Worm (Caenorhabditis elegans) whole organism, L4 larva: ENCODE measurements around the gene ZK154.6.

Experiments
- F10B5.3 ChIP-seq: sonication (generic microtip); optimal IDR thresholded peaks from 2 replicates; lab custom pipeline; 2016; ENCODE audit warnings: mild to moderate bottlenecking, missing genetic modification characterization, missing compliant biosample characterization
- T20F7.1 ChIP-seq: fragments of 200-800 bp; sonication (Bioruptor generic); optimal IDR thresholded peaks from 2 replicates; lab custom pipeline; 2018; ENCODE audit warnings: mild to moderate bottlenecking, missing genetic modification characterization, missing compliant biosample characterization
- Y75B8A.6 ChIP-seq: fragments of 200-800 bp; sonication (Bioruptor generic); IDR thresholded peaks from 2 replicates; pipeline ENCODE4 v1.3.6; 2022; ENCODE audit warnings: missing genetic modification reagents, missing genetic modification characterization, missing compliant biosample characterization
- ZK337.2 ChIP-seq: fragments of 200-800 bp; sonication (Bioruptor generic); IDR thresholded peaks from 2 replicates; pipeline ENCODE4 v1.3.6; 2022; ENCODE audit warnings: missing genetic modification reagents, missing genetic modification characterization, missing compliant biosample characterization
- ZK546.5 ChIP-seq, 2 experiments: sonication (generic microtip); optimal IDR thresholded peaks; 2 replicates each; lab custom pipeline; 2017; ENCODE audit warnings: missing biosample characterization in 2 of 2, missing genetic modification characterization in 2 of 2
- aha-1 ChIP-seq: fragments of 150-350 bp; peaks from one replicate; lab custom pipeline; 2014; ENCODE audit warnings: missing biosample characterization, missing genetic modification characterization
- aly-2 ChIP-seq: sonication (generic microtip); optimal IDR thresholded peaks from 2 replicates; lab custom pipeline; 2018; ENCODE audit warnings: missing biosample characterization, missing genetic modification characterization
- ceh-20 ChIP-seq: fragments of 200-800 bp; sonication (Bioruptor generic); IDR thresholded peaks from 2 replicates; pipeline ENCODE4 v1.3.6; 2022; ENCODE audit warnings: missing genetic modification reagents, missing genetic modification characterization, missing compliant biosample characterization
- ceh-82 ChIP-seq: sonication (generic microtip); optimal IDR thresholded peaks from 2 replicates; lab custom pipeline; 2017; ENCODE audit warnings: missing biosample characterization, missing genetic modification characterization
- daf-16 ChIP-seq, 3 experiments: sonication (generic microtip); optimal IDR thresholded peaks; 2 replicates each; lab custom pipeline; 2016 to 2017; ENCODE audit warnings: missing genetic modification characterization in 3 of 3, missing genetic modification reagents in 3 of 3, mild to moderate bottlenecking in 2 of 3, missing compliant biosample characterization in 2 of 3, missing biosample characterization in 1 of 3, moderate library complexity in 1 of 3
- daf-19 ChIP-seq: fragments of 200-800 bp; sonication (Bioruptor generic); conservative IDR thresholded peaks from 2 replicates; pipeline ENCODE4 v1.3.6; 2022; ENCODE audit warnings: missing genetic modification characterization, missing compliant biosample characterization
- daf-8 ChIP-seq: fragments of 200-800 bp; sonication (Bioruptor generic); IDR thresholded peaks from 2 replicates; pipeline ENCODE4 v1.3.6; 2022; ENCODE audit warnings: missing genetic modification characterization, missing compliant biosample characterization
- dpl-1 ChIP-seq: fragments of 150-350 bp; optimal IDR thresholded peaks from 2 replicates; lab custom pipeline; 2014; ENCODE audit warnings: missing biosample characterization, missing genetic modification reagents, missing genetic modification characterization
- duxl-1 ChIP-seq: sonication (generic microtip); optimal IDR thresholded peaks from 2 replicates; lab custom pipeline; 2016; ENCODE audit warnings: mild to moderate bottlenecking, missing genetic modification characterization, moderate library complexity, missing compliant biosample characterization; ENCODE audit not compliant: poor library complexity
- dve-1 ChIP-seq: sonication (generic microtip); optimal IDR thresholded peaks from 2 replicates; lab custom pipeline; 2017; ENCODE audit warnings: antibody characterized with exemption, mild to moderate bottlenecking, missing genetic modification characterization, missing compliant biosample characterization; ENCODE audit not compliant: insufficient read depth
- fkh-10 ChIP-seq: fragments of 150-350 bp; optimal IDR thresholded peaks from 2 replicates; lab custom pipeline; 2014; ENCODE audit warnings: missing biosample characterization, missing genetic modification reagents, missing genetic modification characterization
- fos-1 ChIP-seq: fragments of 150-350 bp; optimal IDR thresholded peaks from 2 replicates; lab custom pipeline; 2014; ENCODE audit warnings: missing biosample characterization, missing genetic modification characterization
- hif-1 ChIP-seq, 2 experiments: sonication (generic microtip); optimal IDR thresholded peaks; 2 replicates each; lab custom pipeline; 2016 to 2017; ENCODE audit warnings: missing compliant biosample characterization in 2 of 2, missing genetic modification characterization in 2 of 2, missing genetic modification reagents in 2 of 2, missing genotype in 2 of 2, mild to moderate bottlenecking in 1 of 2
- hlh-11 ChIP-seq: fragments of 200-800 bp; sonication (Bioruptor generic); optimal IDR thresholded peaks from 2 replicates; lab custom pipeline; 2018; ENCODE audit warnings: mild to moderate bottlenecking, missing genetic modification characterization, missing compliant biosample characterization
- hlh-30 ChIP-seq: sonication (generic microtip); optimal IDR thresholded peaks from 2 replicates; lab custom pipeline; 2017; ENCODE audit warnings: antibody characterized with exemption, mild to moderate bottlenecking, missing genetic modification characterization, missing compliant biosample characterization; ENCODE audit not compliant: insufficient read depth
- hmg-1.1 ChIP-seq: fragments of 200-800 bp; sonication (Bioruptor generic); IDR thresholded peaks from 2 replicates; pipeline ENCODE4 v1.3.6; 2022; ENCODE audit warnings: missing genetic modification reagents, missing genetic modification characterization, missing compliant biosample characterization
- lim-7 ChIP-seq: fragments of 200-800 bp; sonication (Bioruptor generic); IDR thresholded peaks from 2 replicates; pipeline ENCODE4 v1.3.6; 2022; ENCODE audit warnings: missing genetic modification characterization, missing compliant biosample characterization
- lin-13 ChIP-seq: fragments of 150-350 bp; optimal IDR thresholded peaks from 2 replicates; lab custom pipeline; 2014; ENCODE audit warnings: missing biosample characterization, missing genetic modification reagents, missing genetic modification characterization
- lsy-2 ChIP-seq, 2 experiments: fragments of 150-350 bp in 1 of 2; sonication (generic microtip) in 1 of 2; optimal IDR thresholded peaks; 2 replicates each; lab custom pipeline; 2014 to 2017; ENCODE audit warnings: missing biosample characterization in 2 of 2, missing genetic modification characterization in 2 of 2
- madf-9 ChIP-seq: fragments of 200-800 bp; sonication (Bioruptor generic); conservative IDR thresholded peaks from 2 replicates; pipeline ENCODE4 v1.3.6; 2022; ENCODE audit warnings: missing genetic modification reagents, missing genetic modification characterization, missing compliant biosample characterization
- mdl-1 ChIP-seq, 2 experiments: fragments of 150-350 bp in 1 of 2; sonication (generic microtip) in 1 of 2; optimal IDR thresholded peaks; 2 replicates each; lab custom pipeline; 2014 to 2017; ENCODE audit warnings: missing biosample characterization in 2 of 2, missing genetic modification characterization in 2 of 2
- mep-1 ChIP-seq: fragments of 150-350 bp; sonication (generic microtip); optimal IDR thresholded peaks from 3 replicates; lab custom pipeline; 2014; ENCODE audit warnings: missing biosample characterization, missing genetic modification characterization
- mes-2 ChIP-seq: sonication (generic microtip); optimal IDR thresholded peaks from 2 replicates; lab custom pipeline; 2016; ENCODE audit warnings: missing genotype, mild to moderate bottlenecking, missing genetic modification characterization, missing compliant biosample characterization; ENCODE audit not compliant: poor library complexity, severe bottlenecking
- nhr-102 ChIP-seq: sonication (generic microtip); optimal IDR thresholded peaks from 2 replicates; lab custom pipeline; 2016; ENCODE audit warnings: mild to moderate bottlenecking, missing genetic modification characterization, moderate library complexity, missing compliant biosample characterization
- nhr-11 ChIP-seq: fragments of 150-350 bp; optimal IDR thresholded peaks from 2 replicates; lab custom pipeline; 2014; ENCODE audit warnings: missing biosample characterization, missing genetic modification characterization
- nhr-28 ChIP-seq: fragments of 150-350 bp; optimal IDR thresholded peaks from 2 replicates; lab custom pipeline; 2014; ENCODE audit warnings: missing biosample characterization, missing genetic modification characterization
- nhr-77 ChIP-seq: fragments of 150-350 bp; optimal IDR thresholded peaks from 2 replicates; lab custom pipeline; 2014; ENCODE audit warnings: missing biosample characterization, missing genetic modification characterization
- pha-4 ChIP-seq, 2 experiments: fragments of 150-350 bp in 1 of 2; fragments of 200-800 bp in 1 of 2; sonication (Bioruptor generic) in 1 of 2; IDR thresholded peaks in 1 of 2; optimal IDR thresholded peaks in 1 of 2; 2 replicates each; pipeline versions ENCODE4 v1.3.6 to Lab custom; 2014 to 2022; ENCODE audit warnings: missing genetic modification characterization in 2 of 2, missing genetic modification reagents in 2 of 2, missing biosample characterization in 1 of 2, missing compliant biosample characterization in 1 of 2
- php-3 ChIP-seq: fragments of 200-800 bp; sonication (Bioruptor generic); IDR thresholded peaks from 2 replicates; pipeline ENCODE4 v1.3.6; 2022; ENCODE audit warnings: missing genetic modification reagents, missing genetic modification characterization, missing compliant biosample characterization
- pqm-1 ChIP-seq: sonication (generic microtip); optimal IDR thresholded peaks from 2 replicates; lab custom pipeline; 2017; ENCODE audit warnings: missing biosample characterization, missing genetic modification characterization
- rbr-2 ChIP-seq: sonication (generic microtip); optimal IDR thresholded peaks from 2 replicates; lab custom pipeline; 2016; ENCODE audit warnings: missing genotype, missing genetic modification characterization, missing compliant biosample characterization
- set-16 ChIP-seq: fragments of 200-800 bp; sonication (Bioruptor generic); IDR thresholded peaks from 2 replicates; pipeline ENCODE4 v1.3.6; 2022; ENCODE audit warnings: missing genetic modification reagents, missing genetic modification characterization, missing compliant biosample characterization
- skn-1 ChIP-seq: fragments of 150-350 bp; optimal IDR thresholded peaks from 2 replicates; lab custom pipeline; 2014; ENCODE audit warnings: missing biosample characterization, missing genetic modification characterization
- snpc-4 ChIP-seq: fragments of 150-350 bp; optimal IDR thresholded peaks from 2 replicates; lab custom pipeline; 2014; ENCODE audit warnings: missing biosample characterization, missing genetic modification characterization
- unc-39 ChIP-seq: sonication (generic microtip); optimal IDR thresholded peaks from 2 replicates; lab custom pipeline; 2017; ENCODE audit warnings: missing biosample characterization, missing genetic modification characterization
- vab-7 ChIP-seq: fragments of 200-800 bp; sonication (Bioruptor generic); IDR thresholded peaks from 2 replicates; pipeline ENCODE4 v1.3.6; 2022; ENCODE audit warnings: missing genetic modification reagents, missing genetic modification characterization, missing compliant biosample characterization
- zip-2 ChIP-seq: fragments of 150-350 bp; optimal IDR thresholded peaks from 2 replicates; lab custom pipeline; 2014; ENCODE audit warnings: missing biosample characterization, missing genetic modification characterization
- ztf-7 ChIP-seq: fragments of 150-350 bp; optimal IDR thresholded peaks from 2 replicates; lab custom pipeline; 2014; ENCODE audit warnings: missing biosample characterization, missing genetic modification characterization

The ZK154.6 gene

DNA sequence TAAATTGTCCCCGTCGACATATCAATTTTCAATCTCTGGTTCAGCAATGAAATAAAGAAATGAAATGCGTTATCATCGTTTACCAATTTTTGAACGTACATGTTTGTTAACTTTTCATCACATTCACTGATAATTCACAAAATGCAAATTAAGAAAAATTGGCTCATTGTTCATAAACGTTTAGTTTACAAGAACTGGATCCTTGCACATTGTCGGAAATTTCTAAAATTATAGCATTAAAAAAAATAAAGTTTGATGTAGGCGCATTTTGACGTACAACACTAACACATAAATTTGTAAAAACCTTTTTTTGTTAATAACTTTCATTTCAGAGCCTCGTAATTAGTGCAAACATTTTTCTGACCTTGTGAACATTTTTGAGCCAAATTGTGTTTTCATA lies 6.3 kb upstream of the ZK154.6 start, which contains the start of gene gpx-7:
Gene gpx-7, minus strand, starts transcription at position 101 of the 400 bp plus-strand sequence.
- TF ChIP-seq daf-16 (GFP tag; optimal IDR thresholded peaks at IDR 0.05; lab: Kevin White, UChicago) (no peak), daf-16 (tag; optimal IDR thresholded peaks at IDR 0.05; lab: Kevin White, UChicago) (peak; percentile 50), nhr-28 (tag; lab: Kevin White, UChicago) (peak; percentile 19), snpc-4 (tag; lab: Kevin White, UChicago) (no peak), dve-1 (tag; lab: Kevin White, UChicago) (peak; percentile 28), php-3 (GFP tag; lab: Robert Waterston, UW) (0 out of 2 replicates have a peak, but pooled peaks have one; percentile 27), aly-2 (no peak), pqm-1 (tag; lab: Kevin White, UChicago) (peak; percentile 38)

DNA sequence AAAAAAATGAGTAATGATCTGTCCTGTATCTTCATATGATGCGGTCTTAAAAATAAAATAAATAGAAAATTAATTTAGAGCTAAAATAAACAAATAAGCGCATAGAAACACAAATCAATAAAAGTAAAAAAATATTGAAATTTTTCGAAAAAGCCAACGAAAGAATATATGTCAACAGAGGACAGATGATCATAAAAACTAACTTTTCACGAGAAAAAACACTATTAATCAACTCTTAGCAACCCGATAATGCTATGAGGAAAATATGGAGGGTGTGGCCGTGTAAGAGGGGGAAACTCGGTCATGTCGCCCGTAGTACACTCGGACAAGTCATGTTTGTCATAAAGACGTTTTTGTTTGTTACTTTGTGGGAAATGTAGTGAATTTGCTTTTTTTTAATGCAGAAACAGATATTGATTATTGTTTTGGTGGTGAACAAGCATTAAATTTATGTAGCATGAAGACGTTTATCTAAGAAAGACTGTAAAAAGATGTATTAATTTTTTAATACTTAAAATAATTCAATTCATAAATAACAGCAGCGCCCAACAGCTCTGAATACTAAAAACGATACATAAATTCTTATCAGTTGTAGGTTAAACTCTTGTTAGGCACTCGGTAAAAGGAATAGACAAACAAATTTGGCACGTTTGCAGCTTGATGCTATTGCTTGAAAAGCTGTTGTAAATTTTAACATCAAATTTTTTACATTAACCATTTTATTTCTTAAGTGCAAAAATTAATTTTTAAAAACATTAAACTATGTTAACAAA lies 5.1 kb upstream of the ZK154.6 start, which contains the start of gene adm-4:
Gene adm-4, minus strand, starts transcription at position 51 of the 773 bp plus-strand sequence.
- TF ChIP-seq aha-1 (tag; lab: Kevin White, UChicago): peak; percentile 27
- TF ChIP-seq mep-1: peak; percentile 36
- TF ChIP-seq duxl-1 (tag; lab: Kevin White, UChicago): peak; percentile 15
- no peak for TF ChIP-seq daf-19 (GFP tag; lab: Robert Waterston, UW)
- TF ChIP-seq nhr-28 (tag; lab: Kevin White, UChicago): peak; percentile 15
- no peak for TF ChIP-seq fos-1 (tag; lab: Kevin White, UChicago)
- TF ChIP-seq dpl-1 (GFP tag; lab: Kevin White, UChicago): peak; percentile 15
- no peak for TF ChIP-seq lin-13 (GFP tag; lab: Kevin White, UChicago)
- TF ChIP-seq ztf-7: peak; percentile 36
- TF ChIP-seq mdl-1 (tag; optimal IDR thresholded peaks at IDR 0.05; lab: Kevin White, UChicago): no peak
- peak; percentile 27 for TF ChIP-seq hlh-30 (tag; lab: Kevin White, UChicago)
- peak; percentile 39 for TF ChIP-seq rbr-2
- no peak for TF ChIP-seq zip-2 (tag; lab: Kevin White, UChicago)
- TF ChIP-seq lsy-2 (tag; optimal IDR thresholded peaks at IDR 0.05; lab: Kevin White, UChicago): no peak
- TF ChIP-seq nhr-77 (tag; lab: Kevin White, UChicago): no peak
- peak in 1 of 2 experiments; percentile 79 for TF ChIP-seq hif-1 (tag; optimal IDR thresholded peaks at IDR 0.05; lab: Kevin White, UChicago)
- peak; percentile 97 for TF ChIP-seq mes-2 (tag; lab: Kevin White, UChicago)
- no peak for TF ChIP-seq daf-16 (GFP tag; optimal IDR thresholded peaks at IDR 0.05; lab: Kevin White, UChicago)
- peak; percentile 73 for TF ChIP-seq daf-16 (tag; optimal IDR thresholded peaks at IDR 0.05; lab: Kevin White, UChicago)
- TF ChIP-seq madf-9 (GFP tag; lab: Robert Waterston, UW): peak; percentile 28; the same call in 1 of the 2 replicates
- TF ChIP-seq dve-1 (tag; lab: Kevin White, UChicago): no peak
- TF ChIP-seq nhr-102 (tag; lab: Kevin White, UChicago): peak; percentile 12
- peak; percentile 77 for TF ChIP-seq php-3 (GFP tag; lab: Robert Waterston, UW)
- 0 out of 2 replicates have a peak, but pooled peaks have one; percentile 25 for TF ChIP-seq hmg-1.1

DNA sequence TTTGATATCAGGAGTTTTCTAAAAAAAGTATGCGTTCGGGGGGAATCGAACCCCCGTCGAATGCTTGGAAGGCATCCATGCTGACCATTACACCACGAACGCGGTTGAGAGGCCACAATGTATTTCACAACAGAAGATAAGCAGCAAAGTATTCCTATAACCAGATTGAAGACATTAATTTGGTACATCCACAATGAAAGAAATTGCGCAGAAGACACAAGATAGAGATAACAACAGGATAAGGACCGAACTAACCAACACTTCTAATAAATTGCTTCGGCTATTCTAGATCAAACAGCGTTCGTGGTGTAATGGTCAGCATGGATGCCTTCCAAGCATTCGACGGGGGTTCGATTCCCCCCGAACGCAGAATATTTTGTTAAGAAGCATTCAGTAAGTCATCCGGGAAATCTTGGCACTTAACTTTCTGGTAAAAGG lies 962 bp upstream of the ZK154.6 start:
- TF ChIP-seq mdl-1 (tag; optimal IDR thresholded peaks at IDR 0.05; lab: Kevin White, UChicago) (no peak), set-16 (GFP tag; lab: Robert Waterston, UW) (no peak), nhr-11 (peak; percentile 16), lim-7 (GFP tag; lab: Robert Waterston, UW) (peak; percentile 81), nhr-77 (tag; lab: Kevin White, UChicago) (peak; percentile 41), aly-2 (no peak), daf-8 (no peak), Y75B8A.6 (GFP tag; lab: Robert Waterston, UW) (no peak), fkh-10 (GFP tag; lab: Kevin White, UChicago) (no peak), F10B5.3 (tag; lab: Kevin White, UChicago) (peak; percentile 34), pha-4 (GFP tag; IDR thresholded peaks at IDR 0.05; lab: Robert Waterston, UW) (peak; percentile 79), pha-4 (tag; optimal IDR thresholded peaks at IDR 0.05; lab: Kevin White, UChicago) (no peak), unc-39 (tag; lab: Kevin White, UChicago) (no peak), mes-2 (tag; lab: Kevin White, UChicago) (peak; percentile 46), skn-1 (no peak), ZK546.5 (tag; optimal IDR thresholded peaks at IDR 0.05; lab: Kevin White, UChicago) (no peak), vab-7 (peak; percentile 74), T20F7.1 (no peak), hlh-11 (tag; lab: Kevin White, UChicago) (peak; percentile 49), madf-9 (GFP tag; lab: Robert Waterston, UW) (peak; percentile 31; the same call in 1 of the 2 replicates), ZK337.2 (GFP tag; lab: Robert Waterston, UW) (0 out of 2 replicates have a peak, but pooled peaks have one; percentile 41), ceh-82 (no peak), ceh-20 (GFP tag; lab: Robert Waterston, UW) (peak; percentile 40; the same call in 1 of the 2 replicates)
